Fruit fly (Drosophila melanogaster): ENCODE data around the gene fd3F.

fd3F gene

dm6 chrX:3778135-3778951 is 23.8 kb upstream of the fd3F start (continued):
- TF ChIP-seq CG6272 (GFP tag; IDR thresholded peaks at IDR 0.05) (no peak), B-H1 (GFP tag; IDR thresholded peaks at IDR 0.05) (no peak), HmgD (GFP tag; optimal IDR thresholded peaks at IDR 0.05) (no peak), tx (GFP tag; optimal IDR thresholded peaks at IDR 0.05) (no peak), CG15514 (GFP tag; optimal IDR thresholded peaks at IDR 0.05) (no peak), chm (GFP tag; IDR thresholded peaks at IDR 0.05) (no peak), CG10321 (GFP tag; IDR thresholded peaks at IDR 0.05) (no peak), nom (GFP tag; optimal IDR thresholded peaks at IDR 0.05) (peak; percentile 98), cad (GFP tag; optimal IDR thresholded peaks at IDR 0.05) (no peak), CG8359 (GFP tag; optimal IDR thresholded peaks at IDR 0.05; ENCODE audit: borderline replicate concordance) (no peak), pros (GFP tag; optimal IDR thresholded peaks at IDR 0.05) (peak; percentile 74), ems (GFP tag; optimal IDR thresholded peaks at IDR 0.05) (no peak), MBD-R2 (GFP tag; IDR thresholded peaks at IDR 0.05) (no peak), fd102C (GFP tag; optimal IDR thresholded peaks at IDR 0.05) (no peak), pfk (GFP tag; optimal IDR thresholded peaks at IDR 0.05) (no peak), unpg (GFP tag; optimal IDR thresholded peaks at IDR 0.05) (no peak), pb (GFP tag; optimal IDR thresholded peaks at IDR 0.05) (no peak), Adf1 (GFP tag; IDR thresholded peaks at IDR 0.05) (peak; percentile 94), CG18764 (GFP tag; optimal IDR thresholded peaks at IDR 0.05) (no peak), sc (optimal IDR thresholded peaks at IDR 0.05) (no peak), sc (GFP tag; optimal IDR thresholded peaks at IDR 0.05) (no peak), Opbp (GFP tag; IDR thresholded peaks at IDR 0.05; ENCODE audit: partially characterized antibody) (no peak), CG17186 (GFP tag; optimal IDR thresholded peaks at IDR 0.05) (no peak), Rfx (GFP tag; IDR thresholded peaks at IDR 0.05) (no peak), BtbVII (GFP tag; optimal IDR thresholded peaks at IDR 0.05) (no peak), zen2 (GFP tag; IDR thresholded peaks at IDR 0.05; ENCODE audit: partially characterized antibody) (peak; percentile 41; the same call in 1 of the 3 replicates), Hey (tag; optimal IDR thresholded peaks at IDR 0.05) (no peak), sr (GFP tag; IDR thresholded peaks at IDR 0.05) (no peak), Trl (optimal IDR thresholded peaks at IDR 0.05) (peak; percentile 71 to 78), Trl (GFP tag; optimal IDR thresholded peaks at IDR 0.05) (no peak), klu (GFP tag; IDR thresholded peaks at IDR 0.05) (no peak), GATAe (GFP tag; conservative IDR thresholded peaks at IDR 0.05) (no peak), dmrt99B (tag; optimal IDR thresholded peaks at IDR 0.05) (no peak), Hmr (GFP tag; optimal IDR thresholded peaks at IDR 0.05) (no peak), Aef1 (GFP tag; IDR thresholded peaks at IDR 0.05) (no peak), tll (GFP tag; optimal IDR thresholded peaks at IDR 0.05) (peak in 1 of 2 experiments; percentile 96), CG12219 (GFP tag; optimal IDR thresholded peaks at IDR 0.05) (no peak), Meics (GFP tag; optimal IDR thresholded peaks at IDR 0.05) (no peak), hth (optimal IDR thresholded peaks at IDR 0.05) (no peak), Neu2 (GFP tag; optimal IDR thresholded peaks at IDR 0.05; ENCODE audit: borderline replicate concordance) (no peak), Dbx (GFP tag; IDR thresholded peaks at IDR 0.05) (peak; percentile 10; the same call in 1 of the 3 replicates), Deaf1 (tag; optimal IDR thresholded peaks at IDR 0.05) (peak; percentile 99), CG10267 (tag; optimal IDR thresholded peaks at IDR 0.05) (no peak), CTCF (GFP tag; optimal IDR thresholded peaks at IDR 0.05) (no peak), tup (GFP tag; optimal IDR thresholded peaks at IDR 0.05) (no peak), tna (GFP tag; IDR thresholded peaks at IDR 0.05; ENCODE audit: partially characterized antibody) (no peak), sim (GFP tag; IDR thresholded peaks at IDR 0.05) (no peak), CG31224 (GFP tag; IDR thresholded peaks at IDR 0.05) (0 out of 2 replicates have a peak, but pooled peaks have one; percentile 19), CG32767 (GFP tag; IDR thresholded peaks at IDR 0.05) (no peak), ci (GFP tag; IDR thresholded peaks at IDR 0.05) (no peak), phol (tag; optimal IDR thresholded peaks at IDR 0.05) (no peak)

Data from whole organism, embryonic.